Fruit fly (Drosophila melanogaster): ENCODE data around the gene ND-42.

Gene ND-42

DNA sequence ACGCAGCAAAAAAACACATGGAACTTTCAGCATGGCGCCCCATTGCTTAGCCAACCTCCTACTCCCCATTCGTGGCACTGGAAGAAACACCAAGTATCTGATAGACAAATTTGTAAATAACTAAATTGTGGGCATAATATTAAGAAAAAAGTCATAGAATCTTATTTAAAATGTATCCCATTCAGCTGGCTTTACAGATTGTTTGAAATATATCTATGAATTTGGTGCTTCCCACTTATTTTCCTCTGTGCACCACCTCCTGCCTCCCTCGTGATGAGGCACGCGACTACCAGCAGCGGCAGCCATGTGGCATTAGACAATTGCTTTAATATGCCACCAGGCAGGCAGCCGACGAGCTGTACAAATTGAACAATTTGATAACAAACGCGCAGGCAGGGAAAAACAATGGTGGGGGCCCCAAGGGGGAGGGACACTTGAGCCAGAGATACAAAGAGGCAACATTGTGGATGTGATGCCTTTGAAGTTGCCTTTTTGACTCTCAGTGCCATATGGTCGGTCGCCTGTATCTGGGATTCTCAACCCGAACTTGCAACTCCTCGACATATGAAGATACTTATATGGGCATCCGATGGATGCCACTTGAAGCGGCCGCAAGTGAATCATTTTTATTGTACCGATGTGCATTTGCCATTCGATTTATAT, 21.8 kb downstream of the ND-42 start (continued):
- TF ChIP-seq CG10959 (GFP tag; IDR thresholded peaks at IDR 0.05), result peak; percentile 74
- TF ChIP-seq MTF-1 (GFP tag; optimal IDR thresholded peaks at IDR 0.05; ENCODE audit: borderline replicate concordance), result peak; percentile 34
- TF ChIP-seq ash1 (GFP tag; optimal IDR thresholded peaks at IDR 0.05), result no peak
- TF ChIP-seq vvl (GFP tag; IDR thresholded peaks at IDR 0.05), result peak; percentile 89
- TF ChIP-seq CG12236 (GFP tag; optimal IDR thresholded peaks at IDR 0.05), result peak; percentile 66
- peak; percentile 67 for TF ChIP-seq gsb-n (tag; optimal IDR thresholded peaks at IDR 0.05)
- peak; percentile 87 for TF ChIP-seq CG1603 (tag; optimal IDR thresholded peaks at IDR 0.05)
- peak; percentile 84 for TF ChIP-seq CG17829 (tag; optimal IDR thresholded peaks at IDR 0.05)
- peak; percentile 37; the same call in 1 of the 2 replicates for TF ChIP-seq NFAT (GFP tag; IDR thresholded peaks at IDR 0.05)
- peak; percentile 58 for TF ChIP-seq ems (GFP tag; optimal IDR thresholded peaks at IDR 0.05)
- peak; percentile 65 for TF ChIP-seq CG8944 (GFP tag; optimal IDR thresholded peaks at IDR 0.05)
- TF ChIP-seq H2.0 (GFP tag; IDR thresholded peaks at IDR 0.05), result peak; percentile 83
- no peak for TF ChIP-seq gfzf (GFP tag; optimal IDR thresholded peaks at IDR 0.05)
- TF ChIP-seq Ets97D (GFP tag; optimal IDR thresholded peaks at IDR 0.05), result no peak
- peak; percentile 89 for TF ChIP-seq gem (tag; optimal IDR thresholded peaks at IDR 0.05)
- peak; percentile 84 for TF ChIP-seq CG12391 (tag; optimal IDR thresholded peaks at IDR 0.05)
- TF ChIP-seq CG9932 (GFP tag; IDR thresholded peaks at IDR 0.05), result peak; percentile 72
- TF ChIP-seq CG16815 (GFP tag; optimal IDR thresholded peaks at IDR 0.05), result peak; percentile 65
- peak; percentile 79 for TF ChIP-seq otp (GFP tag; IDR thresholded peaks at IDR 0.05)
- TF ChIP-seq Sry-δ (GFP tag; optimal IDR thresholded peaks at IDR 0.05), result peak; percentile 32
- TF ChIP-seq wek (GFP tag; optimal IDR thresholded peaks at IDR 0.05), result no peak
- TF ChIP-seq CoRest (tag; optimal IDR thresholded peaks at IDR 0.05), result peak; percentile 80
- peak; percentile 29 for TF ChIP-seq CG12744 (GFP tag; optimal IDR thresholded peaks at IDR 0.05)
- no peak for TF ChIP-seq Trl (optimal IDR thresholded peaks at IDR 0.05)
- peak; percentile 67 for TF ChIP-seq Trl (GFP tag; optimal IDR thresholded peaks at IDR 0.05)
- TF ChIP-seq corto (GFP tag; optimal IDR thresholded peaks at IDR 0.05), result no peak
- no peak for TF ChIP-seq Adf1 (GFP tag; IDR thresholded peaks at IDR 0.05)
- TF ChIP-seq Dp (GFP tag; optimal IDR thresholded peaks at IDR 0.05), result no peak
- peak; percentile 55 for TF ChIP-seq CG4404 (GFP tag; IDR thresholded peaks at IDR 0.05)
- TF ChIP-seq Stat92E (GFP tag; optimal IDR thresholded peaks at IDR 0.05), result no peak
- peak; percentile 66 for TF ChIP-seq CG6272 (GFP tag; IDR thresholded peaks at IDR 0.05)
- peak; percentile 87 for TF ChIP-seq dysf (GFP tag; IDR thresholded peaks at IDR 0.05)
- peak; percentile 45 for TF ChIP-seq repo (GFP tag; optimal IDR thresholded peaks at IDR 0.05)
- TF ChIP-seq CG2199 (GFP tag; IDR thresholded peaks at IDR 0.05), result no peak; the same call in 2 of the 3 replicates
- peak; percentile 84 for TF ChIP-seq CG6689 (GFP tag; IDR thresholded peaks at IDR 0.05)
- TF ChIP-seq CG32772 (GFP tag; IDR thresholded peaks at IDR 0.05), result peak; percentile 81
- no peak for TF ChIP-seq CG8478 (optimal IDR thresholded peaks at IDR 0.05)
- TF ChIP-seq PHDP (tag; optimal IDR thresholded peaks at IDR 0.05), result peak; percentile 81
- TF ChIP-seq sens (GFP tag), result peak; percentile 97
- TF ChIP-seq Mes4 (GFP tag; optimal IDR thresholded peaks at IDR 0.05), result peak; percentile 31
- peak; percentile 41 for TF ChIP-seq D19B (GFP tag; optimal IDR thresholded peaks at IDR 0.05)
- peak; percentile 70 for TF ChIP-seq wdn (GFP tag; IDR thresholded peaks at IDR 0.05)
- TF ChIP-seq caup (GFP tag; optimal IDR thresholded peaks at IDR 0.05; ENCODE audit: severe bottlenecking), result peak; percentile 79
- peak; percentile 77 for TF ChIP-seq ind (GFP tag; optimal IDR thresholded peaks at IDR 0.05)
- peak; percentile 79 for TF ChIP-seq lmd (GFP tag; IDR thresholded peaks at IDR 0.05)
- TF ChIP-seq her (GFP tag; optimal IDR thresholded peaks at IDR 0.05), result peak; percentile 69
- no peak for TF ChIP-seq Tbp (GFP tag; optimal IDR thresholded peaks at IDR 0.05)
- peak; percentile 73 for TF ChIP-seq CG32767 (GFP tag; IDR thresholded peaks at IDR 0.05)
- no peak for TF ChIP-seq sc (optimal IDR thresholded peaks at IDR 0.05)
- TF ChIP-seq sc (GFP tag; optimal IDR thresholded peaks at IDR 0.05), result peak; percentile 66
- TF ChIP-seq CkIIα-i1 (GFP tag; IDR thresholded peaks at IDR 0.05), result 0 out of 2 replicates have a peak, but pooled peaks have one; percentile 40
- no peak for TF ChIP-seq aop (GFP tag; IDR thresholded peaks at IDR 0.05)

Data from whole organism, embryonic.